Worm (Caenorhabditis elegans): Measurements from ENCODE around the gene K06A4.6.

Gene K06A4.6

DNA sequence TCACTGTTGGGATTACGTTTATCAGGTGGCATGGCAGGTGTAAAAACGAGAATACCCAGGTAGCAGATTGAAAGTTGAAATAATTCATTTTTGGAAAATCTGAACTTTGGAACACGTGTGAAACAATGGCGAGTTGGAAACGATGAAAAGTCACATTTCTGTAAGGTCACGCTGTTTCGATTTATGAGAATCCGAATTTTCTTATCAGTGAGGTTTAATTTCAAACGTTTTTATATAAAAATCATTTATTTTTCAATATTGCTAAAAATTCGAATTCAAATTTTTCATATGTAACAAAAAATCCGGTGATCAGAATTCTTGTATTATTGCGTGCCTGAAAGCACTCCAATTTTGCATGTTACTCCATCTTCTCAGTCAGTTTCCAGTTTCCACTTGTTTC is 17.9 kb downstream of the K06A4.6 start, which contains the start of gene F07D3.3:
Gene F07D3.3, minus strand, starts transcription at position 101 of the 400 bp plus-strand sequence.
- TF ChIP-seq ztf-28 (GFP tag; IDR thresholded peaks at IDR 0.05) (no peak), mes-4 (tag; optimal IDR thresholded peaks at IDR 0.05) (no peak), hmg-1.2 (GFP tag; IDR thresholded peaks at IDR 0.05) (no peak), rcor-1 (GFP tag; IDR thresholded peaks at IDR 0.05) (no peak), tbp1 (GFP tag; optimal IDR thresholded peaks at IDR 0.05) (no peak), attf-6 (GFP tag; IDR thresholded peaks at IDR 0.05) (no peak), ceh-40 (GFP tag; IDR thresholded peaks at IDR 0.05) (no peak), gei-17 (GFP tag; optimal IDR thresholded peaks at IDR 0.05) (no peak), somi-1 (GFP tag; optimal IDR thresholded peaks at IDR 0.05) (no peak), sdz-38 (tag; optimal IDR thresholded peaks at IDR 0.05) (no peak), pbrm-1 (GFP tag; IDR thresholded peaks at IDR 0.05) (no peak)

DNA sequence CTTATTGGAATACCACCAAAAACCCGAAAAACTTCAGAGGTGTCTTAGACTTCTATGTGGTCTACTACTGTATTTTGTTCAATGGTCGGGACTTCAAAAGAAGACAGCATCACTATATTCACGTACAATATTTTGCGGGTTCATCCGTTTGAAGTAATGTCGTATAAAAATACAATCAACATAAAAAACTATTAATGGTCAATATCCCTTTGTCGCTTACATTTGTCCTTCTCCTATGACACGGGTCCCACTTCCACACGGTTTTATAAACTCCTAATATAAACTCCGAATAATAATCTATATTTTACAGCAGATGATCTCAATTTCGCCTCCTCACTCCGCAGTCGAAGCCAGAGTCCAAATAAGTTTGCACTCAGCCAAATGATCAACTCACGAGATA is 22.9 kb downstream of the K06A4.6 start:
- no peak for TF ChIP-seq mel-28 (tag; optimal IDR thresholded peaks at IDR 0.05; ENCODE audit: borderline replicate concordance)
- no peak for TF ChIP-seq mxl-1 (tag; optimal IDR thresholded peaks at IDR 0.05)
- TF ChIP-seq ztf-25 (GFP tag; IDR thresholded peaks at IDR 0.05) = no peak
- no peak for TF ChIP-seq lag-1 (GFP tag; IDR thresholded peaks at IDR 0.05)
- no peak for TF ChIP-seq egl-18 (GFP tag; IDR thresholded peaks at IDR 0.05)
- no peak for TF ChIP-seq attf-6 (GFP tag; IDR thresholded peaks at IDR 0.05)
- TF ChIP-seq xnd-1 (tag; optimal IDR thresholded peaks at IDR 0.05) = no peak
- TF ChIP-seq sdz-38 (tag; optimal IDR thresholded peaks at IDR 0.05) = no peak
- no peak for TF ChIP-seq hmg-1.2 (GFP tag; IDR thresholded peaks at IDR 0.05)
- TF ChIP-seq nhr-179 (tag; optimal IDR thresholded peaks at IDR 0.05) = no peak
- no peak for TF ChIP-seq lin-40 (tag; optimal IDR thresholded peaks at IDR 0.05)
- TF ChIP-seq cebp-2 (GFP tag; IDR thresholded peaks at IDR 0.05) = no peak
- TF ChIP-seq Y95B8A.8 (GFP tag; IDR thresholded peaks at IDR 0.05) = no peak

DNA sequence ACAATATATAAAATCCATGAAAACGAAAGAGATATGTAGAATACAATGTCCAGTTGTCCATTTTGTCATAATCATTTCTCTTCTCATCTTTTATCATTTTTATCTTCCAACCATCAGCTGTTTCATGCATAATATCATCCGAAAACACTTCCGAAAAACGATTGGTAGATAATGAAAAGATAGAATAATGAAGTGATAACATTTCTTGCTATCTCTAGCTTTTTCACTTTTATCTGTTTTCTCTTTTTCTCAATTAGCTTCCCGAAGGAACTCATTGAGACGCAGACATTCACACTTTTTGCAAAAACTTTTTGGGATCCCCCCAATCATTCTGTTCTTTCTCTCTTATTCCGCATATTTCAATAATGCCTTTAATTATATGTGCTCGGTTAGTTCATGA is 26.5 kb downstream of the K06A4.6 start:
- TF ChIP-seq athp-1 (tag; optimal IDR thresholded peaks at IDR 0.05) = no peak
- TF ChIP-seq nhr-120 (GFP tag; IDR thresholded peaks at IDR 0.05) = no peak
- TF ChIP-seq madf-3 (GFP tag; IDR thresholded peaks at IDR 0.05) = no peak
- no peak for TF ChIP-seq egl-18 (GFP tag; IDR thresholded peaks at IDR 0.05)
- no peak for TF ChIP-seq hlh-12 (tag; optimal IDR thresholded peaks at IDR 0.05)
- TF ChIP-seq B0261.1 (tag; optimal IDR thresholded peaks at IDR 0.05) = no peak
- TF ChIP-seq rcor-1 (GFP tag; IDR thresholded peaks at IDR 0.05) = no peak
- no peak for TF ChIP-seq ceh-58 (GFP tag; IDR thresholded peaks at IDR 0.05)
- TF ChIP-seq F22D6.2 (tag; optimal IDR thresholded peaks at IDR 0.05) = no peak
- TF ChIP-seq ama-1 (optimal IDR thresholded peaks at IDR 0.05) = no peak
- no peak for TF ChIP-seq ama-1 (GFP tag; optimal IDR thresholded peaks at IDR 0.05)
- no peak for TF ChIP-seq tbp1 (GFP tag; optimal IDR thresholded peaks at IDR 0.05)
- TF ChIP-seq somi-1 (GFP tag; optimal IDR thresholded peaks at IDR 0.05) = no peak
- no peak for TF ChIP-seq ceh-100 (GFP tag; IDR thresholded peaks at IDR 0.05)
- no peak for TF ChIP-seq rpc-1 (optimal IDR thresholded peaks at IDR 0.05)
- no peak for TF ChIP-seq rpc-1 (tag; optimal IDR thresholded peaks at IDR 0.05)
- no peak for TF ChIP-seq dpl-1 (GFP tag; optimal IDR thresholded peaks at IDR 0.05)
- no peak for TF ChIP-seq ztf-28 (GFP tag; IDR thresholded peaks at IDR 0.05)
- no peak for TF ChIP-seq F33H1.4 (GFP tag; IDR thresholded peaks at IDR 0.05)
- TF ChIP-seq lin-54 (GFP tag; optimal IDR thresholded peaks at IDR 0.05) = no peak
- no peak for TF ChIP-seq sptf-2 (GFP tag; optimal IDR thresholded peaks at IDR 0.05)

DNA sequence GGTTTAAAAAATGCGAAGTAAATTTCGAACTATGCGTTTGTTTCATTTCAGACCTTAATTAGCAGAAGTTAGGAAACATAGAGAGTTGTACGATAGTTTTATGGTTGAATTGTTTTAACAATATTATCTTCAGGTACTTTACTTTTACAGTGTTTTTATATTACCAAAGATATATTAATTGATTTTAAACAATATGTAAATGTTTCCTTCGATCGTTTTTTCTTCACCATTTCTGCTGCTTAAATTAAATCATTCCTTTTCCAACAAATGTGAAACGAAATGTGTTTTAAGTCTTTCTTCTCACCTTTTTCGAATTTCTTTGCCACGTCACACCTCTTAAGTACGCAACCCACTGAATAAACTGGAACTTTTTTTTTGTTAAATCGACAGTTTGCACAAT is 27.1 kb downstream of the K06A4.6 start:
- TF ChIP-seq lir-1 (GFP tag; conservative IDR thresholded peaks at IDR 0.05) (no peak), T26A5.8 (tag; optimal IDR thresholded peaks at IDR 0.05) (no peak), ztf-18 (tag; optimal IDR thresholded peaks at IDR 0.05) (no peak), F22D6.2 (tag; optimal IDR thresholded peaks at IDR 0.05) (no peak), Y79H2A.3 (GFP tag; conservative IDR thresholded peaks at IDR 0.05) (no peak), attf-6 (GFP tag; IDR thresholded peaks at IDR 0.05) (no peak), T07F8.4 (tag; optimal IDR thresholded peaks at IDR 0.05) (no peak), B0019.2 (GFP tag; conservative IDR thresholded peaks at IDR 0.05) (no peak), lag-1 (GFP tag; IDR thresholded peaks at IDR 0.05) (no peak)

Measured in whole organism, young adult.